Worm (Caenorhabditis elegans): ENCODE measurements around the gene gpa-13.

DNA sequence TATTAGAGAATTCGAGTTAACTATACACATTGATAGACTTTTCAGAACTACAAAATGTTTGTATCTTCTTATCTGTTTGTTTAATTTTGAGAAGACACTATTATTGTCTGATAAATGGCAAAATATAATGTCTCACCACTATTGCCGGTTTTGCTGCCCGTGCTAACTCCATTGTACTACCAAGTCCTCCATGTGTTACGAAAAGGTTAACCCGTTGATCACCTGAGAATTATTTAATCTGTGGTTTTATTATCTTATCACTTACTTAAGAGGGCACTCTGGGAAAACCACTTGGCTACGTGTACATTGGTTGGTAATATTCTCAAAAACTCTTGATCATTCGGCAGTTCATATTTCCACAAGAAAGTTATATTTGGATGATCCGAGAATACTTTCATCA lies 41.2 kb upstream of the gpa-13 start:
- TF ChIP-seq med-1 (GFP tag; optimal IDR thresholded peaks at IDR 0.05; ENCODE audit: insufficient read depth) (no peak), ztf-23 (GFP tag; IDR thresholded peaks at IDR 0.05) (no peak), ref-1 (GFP tag; conservative IDR thresholded peaks at IDR 0.05) (no peak), cog-1 (tag; optimal IDR thresholded peaks at IDR 0.05) (no peak), T22C8.4 (GFP tag; IDR thresholded peaks at IDR 0.05) (no peak), ztf-29 (GFP tag; IDR thresholded peaks at IDR 0.05) (no peak)

Measured in whole organism, midembryonic.